Fruit fly (Drosophila melanogaster) whole organism, pupa: ENCODE measurements around the gene ndl.

ENCODE experiments used
- CG10348 ChIP-seq: fragments of 200-800 bp; sonication (Bioruptor generic); IDR thresholded peaks from 2 replicates; pipeline ENCODE4 v1.3.6; 2022; ENCODE audit warnings: missing biosample characterization, missing genetic modification characterization
- CG12605 ChIP-seq: fragments of 200-800 bp; sonication (Bioruptor generic); IDR thresholded peaks from 2 replicates; pipeline ENCODE4 v1.3.6; 2022; ENCODE audit warnings: missing biosample characterization, missing genetic modification characterization
- CG13204 ChIP-seq: fragments of 200-800 bp; sonication (Bioruptor generic); optimal IDR thresholded peaks from 2 replicates; lab custom pipeline; 2018; ENCODE audit warnings: missing biosample characterization, mild to moderate bottlenecking, missing genetic modification characterization, moderate library complexity
- CG14655 ChIP-seq: fragments of 200-800 bp; sonication (Bioruptor generic); optimal IDR thresholded peaks from 3 replicates; lab custom pipeline; 2017; ENCODE audit warnings: mild to moderate bottlenecking, missing biosample characterization, missing genetic modification reagents, missing genetic modification characterization
- CG15710 ChIP-seq: fragments of 200-800 bp; sonication (Bioruptor generic); optimal IDR thresholded peaks from 2 replicates; lab custom pipeline; 2018; ENCODE audit warnings: missing biosample characterization, mild to moderate bottlenecking, missing genetic modification characterization, moderate library complexity
- CG17806 ChIP-seq: fragments of 200-800 bp; sonication (Bioruptor generic); optimal IDR thresholded peaks from 2 replicates; lab custom pipeline; 2018; ENCODE audit warnings: missing biosample characterization, mild to moderate bottlenecking, missing genetic modification characterization, moderate library complexity
- CG32121 ChIP-seq: fragments of 200-800 bp; sonication (Bioruptor generic); IDR thresholded peaks from 2 replicates; pipeline ENCODE4 v1.3.6; 2022; ENCODE audit warnings: missing biosample characterization, missing genetic modification characterization
- CG34367 ChIP-seq: fragments of 200-800 bp; sonication (Bioruptor generic); optimal IDR thresholded peaks from 2 replicates; lab custom pipeline; 2018; ENCODE audit warnings: missing biosample characterization, mild to moderate bottlenecking, missing genetic modification characterization
- CG4496 ChIP-seq: fragments of 200-800 bp; sonication (Bioruptor generic); IDR thresholded peaks from 3 replicates; pipeline ENCODE4 v1.3.6; 2022; ENCODE audit warnings: missing biosample characterization, missing genetic modification characterization
- CG8159 ChIP-seq: fragments of 200-800 bp; sonication (Bioruptor generic); optimal IDR thresholded peaks from 3 replicates; lab custom pipeline; 2018; ENCODE audit warnings: missing biosample characterization, mild to moderate bottlenecking, missing genetic modification characterization, moderate library complexity
- CG8301 ChIP-seq: fragments of 200-800 bp; sonication (Bioruptor generic); optimal IDR thresholded peaks from 2 replicates; lab custom pipeline; 2018; ENCODE audit warnings: missing biosample characterization, mild to moderate bottlenecking, missing genetic modification characterization
- CG9948 ChIP-seq: fragments of 200-800 bp; sonication (Bioruptor generic); optimal IDR thresholded peaks from 2 replicates; lab custom pipeline; 2018; ENCODE audit warnings: missing biosample characterization, mild to moderate bottlenecking, missing genetic modification characterization, moderate library complexity
- D1 ChIP-seq: fragments of 200-800 bp; sonication (Bioruptor generic); optimal IDR thresholded peaks from 2 replicates; lab custom pipeline; 2018; ENCODE audit warnings: missing biosample characterization, mild to moderate bottlenecking, missing genetic modification characterization, moderate library complexity
- EcR ChIP-seq: fragments of 200-800 bp; sonication (Bioruptor generic); optimal IDR thresholded peaks from 3 replicates; lab custom pipeline; 2019; ENCODE audit warnings: missing biosample characterization, missing genetic modification characterization, mild to moderate bottlenecking, moderate library complexity, missing genetic modification reagents
- Ets98B ChIP-seq: fragments of 200-800 bp; sonication (Bioruptor generic); IDR thresholded peaks from 2 replicates; pipeline ENCODE4 v1.3.6; 2022; ENCODE audit warnings: missing biosample characterization, missing genetic modification characterization
- Pif1A ChIP-seq: fragments of 200-800 bp; sonication (Bioruptor generic); optimal IDR thresholded peaks from 3 replicates; lab custom pipeline; 2016; ENCODE audit warnings: missing biosample characterization, missing genetic modification characterization
- Pif1B ChIP-seq: fragments of 200-800 bp; sonication (Bioruptor generic); optimal IDR thresholded peaks from 3 replicates; lab custom pipeline; 2016; ENCODE audit warnings: missing biosample characterization, missing genetic modification characterization
- Snoo ChIP-seq: fragments of 200-800 bp; sonication (Bioruptor generic); optimal IDR thresholded peaks from 3 replicates; lab custom pipeline; 2017; ENCODE audit warnings: missing biosample characterization, mild to moderate bottlenecking, missing genetic modification characterization, inconsistent platforms
- fd96Ca ChIP-seq: fragments of 200-800 bp; sonication (Bioruptor generic); IDR thresholded peaks from 3 replicates; pipeline ENCODE4 v1.3.6; 2022; ENCODE audit warnings: missing biosample characterization, missing genetic modification characterization
- gl ChIP-seq: fragments of 200-800 bp; sonication (Bioruptor generic); optimal IDR thresholded peaks from 2 replicates; lab custom pipeline; 2018; ENCODE audit warnings: missing biosample characterization, mild to moderate bottlenecking, missing genetic modification characterization
- rn ChIP-seq: fragments of 200-800 bp; sonication (Bioruptor generic); IDR thresholded peaks from 2 replicates; pipeline ENCODE4 v1.3.6; 2022; ENCODE audit warnings: missing biosample characterization, missing genetic modification characterization

Gene ndl

DNA sequence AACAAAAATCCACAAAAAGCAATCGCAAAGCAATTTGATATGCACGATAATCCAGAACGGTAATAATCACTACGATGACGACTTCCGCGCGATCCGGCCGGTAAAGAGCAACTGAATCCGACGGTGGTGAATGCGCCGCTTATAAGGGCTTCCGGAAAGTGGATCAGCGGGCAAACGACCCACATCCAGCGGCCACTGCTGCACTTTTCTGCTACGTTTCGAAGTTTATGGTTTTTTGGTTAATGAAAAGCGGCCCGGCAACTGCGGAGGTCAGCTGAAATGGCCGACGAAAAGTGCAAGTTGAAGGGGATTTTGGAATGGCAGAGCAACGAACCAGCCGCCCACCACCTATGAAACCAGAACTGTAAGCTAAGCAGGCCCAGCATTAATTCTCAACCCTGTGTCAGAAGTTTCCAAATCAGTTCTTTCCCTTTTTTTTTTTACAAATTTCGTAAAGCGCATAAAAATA lies at the start of gene ndl, which contains the start of gene Rexo5:
TSS of gene ndl (minus strand) at position 101 of the 469 bp plus-strand sequence.
TSS of gene Rexo5 (plus strand) at position 419 of the 469 bp plus-strand sequence.
- TF ChIP-seq CG8159 (tag; lab: Kevin White, UChicago) (no peak), CG8301 (tag; lab: Kevin White, UChicago) (no peak), CG9948 (tag; lab: Kevin White, UChicago) (no peak), fd96Ca (no peak), CG15710 (tag; lab: Kevin White, UChicago) (no peak), EcR (GFP tag; lab: Kevin White, UChicago) (no peak), CG10348 (no peak), Pif1B (GFP tag; lab: Kevin White, UChicago) (no peak), CG32121 (GFP tag; lab: Robert Waterston, UW) (no peak), Snoo (no peak), D1 (tag; lab: Kevin White, UChicago) (no peak), CG17806 (tag; lab: Kevin White, UChicago) (no peak), Ets98B (no peak), CG12605 (no peak), CG14655 (GFP tag; lab: Kevin White, UChicago) (no peak), CG34367 (tag; lab: Kevin White, UChicago) (no peak), CG4496 (no peak), Pif1A (GFP tag; lab: Kevin White, UChicago) (no peak)

DNA sequence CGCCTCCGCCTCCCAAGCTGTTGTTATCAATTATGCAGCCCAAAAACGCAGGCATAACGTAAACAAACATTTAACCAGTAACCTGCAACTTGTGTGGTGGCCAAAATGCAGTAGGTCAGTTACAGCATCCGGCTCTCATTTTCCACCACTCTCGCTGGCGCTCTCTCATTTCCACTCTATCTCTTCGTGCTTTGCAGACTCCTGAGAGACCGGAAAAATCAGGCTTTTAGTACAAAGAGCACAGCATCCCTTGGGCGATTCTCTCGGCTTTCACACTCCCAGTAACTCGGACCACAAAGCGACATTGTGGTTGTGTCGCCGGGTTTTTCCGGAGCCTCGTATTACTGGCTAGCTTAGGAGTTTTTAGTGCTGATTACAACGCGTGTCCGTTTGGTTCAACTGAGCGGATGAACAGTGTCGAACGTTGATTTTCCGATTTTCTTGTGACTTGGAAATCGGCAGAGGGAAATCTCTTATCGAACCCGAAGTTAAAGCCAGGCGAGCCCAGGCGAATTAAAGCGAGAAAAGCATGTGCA lies 20.6 kb upstream of the ndl start, which contains the start of gene GluRIA:
TSS of gene GluRIA (plus strand) at position 364 of the 536 bp plus-strand sequence.
- TF ChIP-seq CG9948 (tag; lab: Kevin White, UChicago) (no peak), Ets98B (peak; percentile 39; the same call in 1 of the 2 replicates)

DNA sequence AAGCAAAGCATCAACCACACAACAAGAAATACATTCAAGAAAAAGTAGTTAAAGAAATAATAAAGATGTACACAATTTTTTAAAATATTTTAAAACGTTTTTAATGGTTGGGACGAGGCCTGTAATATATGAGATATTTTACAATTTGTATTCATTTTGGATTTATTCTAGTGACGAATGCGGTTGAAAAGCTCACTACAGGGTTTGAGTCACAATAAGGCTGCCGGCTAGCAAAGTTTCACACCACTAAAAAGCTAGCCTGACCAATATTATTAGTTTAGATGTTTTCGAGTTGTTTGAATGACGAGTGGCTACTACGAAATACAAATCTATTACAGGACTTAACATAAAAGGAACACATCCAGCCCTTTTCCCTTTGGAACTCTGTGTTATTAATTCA lies 15.9 kb upstream of the ndl start:
- TF ChIP-seq CG32121 (GFP tag; lab: Robert Waterston, UW) (no peak), CG13204 (no peak), CG12605 (no peak), gl (tag; lab: Kevin White, UChicago) (no peak), Ets98B (no peak), CG34367 (tag; lab: Kevin White, UChicago) (no peak), Pif1A (GFP tag; lab: Kevin White, UChicago) (no peak), CG10348 (no peak), D1 (tag; lab: Kevin White, UChicago) (no peak), Snoo (no peak)

DNA sequence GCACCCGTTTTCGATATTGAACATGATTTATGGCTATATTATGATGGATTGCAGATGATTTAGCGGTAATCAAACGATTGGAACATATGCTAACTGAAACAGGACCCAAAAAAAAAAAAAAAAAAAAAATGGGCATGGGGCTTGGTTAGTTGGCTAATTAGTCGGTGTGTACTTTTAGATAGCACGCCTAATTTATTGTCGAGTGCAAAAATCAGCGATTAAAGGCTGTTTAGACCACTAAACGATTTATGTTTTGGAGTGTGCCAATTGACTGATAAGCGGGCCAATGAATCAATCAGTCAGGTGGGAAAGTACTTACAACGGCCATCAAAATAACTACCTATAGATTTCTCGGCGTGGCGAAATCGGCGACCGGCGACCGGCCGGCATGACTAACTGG lies 12.0 kb upstream of the ndl start:
- TF ChIP-seq CG13204, result no peak
- TF ChIP-seq Ets98B, result no peak
- TF ChIP-seq Pif1A (GFP tag; lab: Kevin White, UChicago), result no peak
- no peak for TF ChIP-seq fd96Ca
- TF ChIP-seq rn (GFP tag; lab: Robert Waterston, UW), result no peak
- no peak for TF ChIP-seq EcR (GFP tag; lab: Kevin White, UChicago)
- TF ChIP-seq CG14655 (GFP tag; lab: Kevin White, UChicago), result no peak
- no peak for TF ChIP-seq CG15710 (tag; lab: Kevin White, UChicago)
- TF ChIP-seq CG12605, result no peak
- no peak for TF ChIP-seq CG4496
- TF ChIP-seq CG8301 (tag; lab: Kevin White, UChicago), result no peak
- TF ChIP-seq CG32121 (GFP tag; lab: Robert Waterston, UW), result no peak
- no peak for TF ChIP-seq CG8159 (tag; lab: Kevin White, UChicago)

DNA sequence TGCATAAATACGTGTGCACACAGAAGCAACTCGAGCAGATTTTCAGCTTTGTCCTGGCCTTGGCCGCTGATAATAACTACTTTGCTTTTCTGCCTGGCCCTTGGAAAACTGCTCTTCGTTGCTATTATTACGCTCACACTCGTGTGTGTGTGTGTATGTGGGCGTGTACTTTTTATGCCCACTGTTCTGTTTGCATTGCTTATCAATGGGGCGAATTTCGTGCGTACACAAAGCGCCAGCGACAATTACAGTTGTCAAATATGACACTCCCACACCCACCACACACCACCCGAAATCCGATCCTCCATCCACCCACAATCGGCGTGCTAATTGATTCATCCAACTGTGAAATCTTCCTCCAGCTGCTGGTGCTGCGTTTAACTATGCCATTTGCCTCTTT lies 9.5 kb upstream of the ndl start:
- TF ChIP-seq CG13204 (no peak), fd96Ca (0 out of 3 replicates have a peak, but pooled peaks have one; percentile 6), CG4496 (0 out of 3 replicates have a peak, but pooled peaks have one; percentile 12)

DNA sequence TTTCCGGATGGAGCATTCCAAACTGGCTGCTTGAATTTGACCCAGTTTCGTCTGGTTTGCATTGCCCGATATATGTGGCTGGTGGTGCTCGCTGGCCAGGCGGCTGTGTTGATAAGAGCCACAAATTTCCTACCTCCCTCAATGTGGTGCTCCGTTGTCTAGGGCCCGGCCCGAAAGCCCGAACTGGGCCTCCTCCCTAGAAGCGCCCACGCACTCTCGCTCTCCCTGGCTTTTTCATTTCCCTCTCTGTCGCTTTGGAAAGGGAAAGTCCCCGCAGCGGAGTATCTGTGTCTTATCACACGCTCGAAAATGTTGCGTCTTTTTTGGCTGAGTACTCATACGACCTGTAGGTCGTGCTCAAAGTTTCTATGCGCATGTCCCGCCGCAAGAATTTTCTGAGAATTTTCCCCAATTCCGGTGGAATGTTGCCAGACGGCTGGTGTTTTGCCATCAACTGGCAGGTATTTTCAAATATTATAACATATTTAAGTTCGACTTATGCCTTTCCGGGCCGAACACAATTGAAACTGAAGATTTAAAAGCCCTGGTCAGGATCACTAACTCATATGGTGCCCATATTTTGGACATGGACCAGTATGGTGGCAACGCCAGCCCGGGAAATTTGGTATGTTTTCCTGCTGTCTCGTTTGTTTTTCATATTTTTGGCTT lies 5.9 kb upstream of the ndl start, which contains the start of gene axed:
TSS of gene axed (plus strand) at position 442 of the 669 bp plus-strand sequence.
- TF ChIP-seq rn (GFP tag; lab: Robert Waterston, UW) (no peak), CG12605 (peak; percentile 37; the same call in 1 of the 2 replicates), CG4496 (0 out of 3 replicates have a peak, but pooled peaks have one; percentile 12), Pif1A (GFP tag; lab: Kevin White, UChicago) (no peak), CG10348 (no peak), CG14655 (GFP tag; lab: Kevin White, UChicago) (no peak), CG32121 (GFP tag; lab: Robert Waterston, UW) (peak; percentile 38; the same call in 1 of the 2 replicates)

DNA sequence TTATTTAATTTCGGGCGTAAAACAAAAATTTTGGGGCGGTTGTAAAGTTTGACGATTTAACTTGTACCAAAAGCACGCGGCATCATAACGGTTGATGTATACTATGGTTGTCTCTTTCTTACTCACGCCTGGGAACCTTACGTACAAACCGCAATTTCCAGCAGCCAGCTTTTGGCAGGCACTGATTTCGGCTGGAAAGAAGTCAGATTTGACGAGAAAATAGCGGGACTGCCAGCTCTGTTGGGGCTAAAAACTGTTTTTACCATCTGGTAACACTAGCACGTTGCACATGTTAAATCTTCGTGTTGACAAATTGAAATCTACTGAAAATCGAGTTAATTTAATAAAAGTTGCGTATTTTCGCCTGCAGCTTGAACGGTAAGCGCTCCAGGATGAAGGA lies 2.8 kb upstream of the ndl start, which contains the start of gene zpg:
TSS of gene zpg (minus strand) at position 108 of the 400 bp plus-strand sequence.
- peak; percentile 46; the same call in 1 of the 3 replicates for TF ChIP-seq CG4496
- TF ChIP-seq D1 (tag; lab: Kevin White, UChicago), result no peak
- TF ChIP-seq Pif1B (GFP tag; lab: Kevin White, UChicago), result no peak
- TF ChIP-seq CG8159 (tag; lab: Kevin White, UChicago), result no peak
- TF ChIP-seq Pif1A (GFP tag; lab: Kevin White, UChicago), result no peak
- TF ChIP-seq, all 21 proteins: peak for 1
